Worm (Caenorhabditis elegans): ENCODE data around the gene C56A3.4.

- TF ChIP-seq nhr-25 (tag; optimal IDR thresholded peaks at IDR 0.05), result peak; percentile 40
- TF ChIP-seq nhr-237 (tag; optimal IDR thresholded peaks at IDR 0.05), result no peak
- TF ChIP-seq R02D3.7 (tag; optimal IDR thresholded peaks at IDR 0.05), result peak; percentile 64
- no peak for TF ChIP-seq ceh-82 (tag; optimal IDR thresholded peaks at IDR 0.05)
- no peak for TF ChIP-seq unc-62 (GFP tag; optimal IDR thresholded peaks at IDR 0.05)
- peak; percentile 8 for TF ChIP-seq tbx-2 (tag; optimal IDR thresholded peaks at IDR 0.05)
- no peak for TF ChIP-seq elt-3 (tag; optimal IDR thresholded peaks at IDR 0.05)
- TF ChIP-seq lin-39 (tag; optimal IDR thresholded peaks at IDR 0.05), result peak; percentile 70
- peak; percentile 89 for TF ChIP-seq jun-1 (tag; optimal IDR thresholded peaks at IDR 0.05)
- TF ChIP-seq elt-1 (tag; optimal IDR thresholded peaks at IDR 0.05), result no peak
- no peak for TF ChIP-seq ama-1 (optimal IDR thresholded peaks at IDR 0.05)
- peak; percentile 83 for TF ChIP-seq pha-4 (tag; optimal IDR thresholded peaks at IDR 0.05)
- TF ChIP-seq egl-5 (tag; optimal IDR thresholded peaks at IDR 0.05), result peak; percentile 63
These were observed 5.2 kb upstream of the C56A3.4 start, which contains the start of gene cav-2 for ce11 chrV:13556746-13557145.
